Worm (Caenorhabditis elegans) whole organism, young adult: Measurements from ENCODE around the gene F15A4.10.

Experiments used
- F57A8.1 ChIP-seq: fragments of 200-800 bp; sonication (Bioruptor generic); optimal IDR thresholded peaks from 2 replicates; lab custom pipeline; 2018; ENCODE audit warnings: mild to moderate bottlenecking, missing genetic modification characterization, moderate library complexity, missing compliant biosample characterization
- T07F8.4 ChIP-seq: sonication (generic microtip); optimal IDR thresholded peaks from 2 replicates; lab custom pipeline; 2016; ENCODE audit warnings: mild to moderate bottlenecking, missing genetic modification characterization, moderate library complexity, missing compliant biosample characterization
- attf-3 ChIP-seq: fragments of 200-800 bp; sonication (Bioruptor generic); conservative IDR thresholded peaks from 2 replicates; pipeline ENCODE4 v1.3.6; 2022; ENCODE audit warnings: missing genetic modification reagents, missing genetic modification characterization, missing compliant biosample characterization
- efl-1 ChIP-seq: fragments of 150-350 bp; optimal IDR thresholded peaks from 2 replicates; lab custom pipeline; 2014; ENCODE audit warnings: missing biosample characterization, missing genetic modification reagents, missing genetic modification characterization
- snpc-3.4 ChIP-seq: sonication (generic microtip); optimal IDR thresholded peaks from 2 replicates; lab custom pipeline; 2017; ENCODE audit warnings: missing genetic modification characterization, mild to moderate bottlenecking, missing compliant biosample characterization, antibody characterized with exemption, moderate library complexity, missing genotype, missing genetic modification reagents

DNA sequence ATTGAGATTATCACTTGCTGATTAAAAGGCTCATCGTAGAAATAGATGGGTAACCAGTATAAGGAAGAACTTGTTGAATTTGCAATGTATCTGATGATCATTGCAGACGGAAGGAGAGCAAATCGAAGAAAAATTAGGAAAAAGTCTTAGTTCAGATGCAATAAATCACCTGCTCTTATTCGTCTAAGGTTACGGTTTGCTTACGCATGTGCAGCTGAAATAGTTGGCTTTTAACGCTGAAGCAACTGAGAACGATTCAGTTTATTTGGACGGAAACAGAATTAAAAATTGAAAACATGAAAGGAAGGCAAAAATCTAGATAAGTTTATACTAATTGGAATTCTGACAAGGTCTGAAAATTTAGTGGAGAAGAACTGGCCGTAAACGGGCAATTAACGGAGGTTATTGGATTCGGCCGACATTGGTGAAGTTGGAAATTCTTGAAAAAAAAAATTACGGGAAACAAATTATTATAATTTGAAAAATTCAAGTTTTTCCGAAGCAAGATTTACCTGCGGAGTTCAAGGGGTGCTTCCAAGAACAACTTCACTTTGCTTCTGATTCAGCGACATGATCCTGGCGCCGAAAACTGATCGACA is 32.1 kb downstream of the F15A4.10 start, which contains the start of the genes sre-35 and sre-33:
- TF ChIP-seq T07F8.4 (tag; lab: Kevin White, UChicago) (no peak), efl-1 (no peak), attf-3 (GFP tag; lab: Robert Waterston, UW) (no peak), snpc-3.4 (no peak), F57A8.1 (GFP tag; lab: Kevin White, UChicago) (no peak)
